Fruit fly (Drosophila melanogaster) whole organism, prepupa: Measurements from ENCODE around the gene mnb.

Experiments
- Blimp-1 ChIP-seq: fragments of 200-800 bp; sonication (Bioruptor generic); optimal IDR thresholded peaks from 3 replicates; lab custom pipeline; 2017; ENCODE audit warnings: missing biosample characterization, missing genetic modification characterization, mild to moderate bottlenecking, moderate library complexity, missing genetic modification reagents
- CG10631 ChIP-seq: fragments of 200-800 bp; sonication (Bioruptor generic); optimal IDR thresholded peaks from 2 replicates; lab custom pipeline; 2016; ENCODE audit warnings: missing biosample characterization, missing genetic modification characterization
- CG11294 ChIP-seq: fragments of 200-800 bp; sonication (Bioruptor generic); IDR thresholded peaks from 2 replicates; pipeline ENCODE4 v1.3.6; 2022; ENCODE audit warnings: missing biosample characterization, missing genetic modification characterization
- CG11762 ChIP-seq: fragments of 200-800 bp; sonication (Bioruptor generic); optimal IDR thresholded peaks from 3 replicates; lab custom pipeline; 2016; ENCODE audit warnings: missing biosample characterization, missing genetic modification characterization; ENCODE audit not compliant: insufficient read depth
- CG15336 ChIP-seq: fragments of 200-800 bp; sonication (Bioruptor generic); IDR thresholded peaks from 2 replicates; pipeline ENCODE4 v1.3.6; 2022; ENCODE audit warnings: missing biosample characterization, missing genetic modification characterization
- CG1621 ChIP-seq: fragments of 200-800 bp; sonication (Bioruptor generic); optimal IDR thresholded peaks from 3 replicates; lab custom pipeline; 2018; ENCODE audit warnings: missing biosample characterization, mild to moderate bottlenecking, missing genetic modification characterization
- CG16779 ChIP-seq: fragments of 200-800 bp; sonication (Bioruptor generic); optimal IDR thresholded peaks from 3 replicates; lab custom pipeline; 2017; ENCODE audit warnings: missing biosample characterization, mild to moderate bottlenecking, missing genetic modification characterization
- CG3032 ChIP-seq: fragments of 200-800 bp; optimal IDR thresholded peaks from 2 replicates; lab custom pipeline; 2019; ENCODE audit warnings: missing biosample characterization, mild to moderate bottlenecking, missing genetic modification characterization, moderate library complexity
- CG31627 ChIP-seq: fragments of 200-800 bp; sonication (Bioruptor generic); optimal IDR thresholded peaks from 3 replicates; lab custom pipeline; 2016; ENCODE audit warnings: missing biosample characterization, missing genetic modification characterization
- CG34406 ChIP-seq: fragments of 200-800 bp; sonication (Bioruptor generic); optimal IDR thresholded peaks from 3 replicates; lab custom pipeline; 2016; ENCODE audit warnings: missing biosample characterization, missing genetic modification characterization
- CG3919 ChIP-seq: fragments of 200-800 bp; sonication (Bioruptor generic); optimal IDR thresholded peaks from 3 replicates; lab custom pipeline; 2016; ENCODE audit warnings: missing biosample characterization, missing genetic modification characterization
- CG4318 ChIP-seq: fragments of 200-800 bp; sonication (Bioruptor generic); optimal IDR thresholded peaks from 3 replicates; lab custom pipeline; 2017; ENCODE audit warnings: missing biosample characterization, mild to moderate bottlenecking, missing genetic modification characterization
- CG6163 ChIP-seq: fragments of 200-800 bp; sonication (Bioruptor generic); IDR thresholded peaks from 3 replicates; pipeline ENCODE4 v1.3.6; 2022; ENCODE audit warnings: missing biosample characterization, missing genetic modification characterization
- CG6276 ChIP-seq: fragments of 200-800 bp; sonication (Bioruptor generic); optimal IDR thresholded peaks from 2 replicates; lab custom pipeline; 2017; ENCODE audit warnings: missing biosample characterization, mild to moderate bottlenecking, missing genetic modification characterization
- CG6808 ChIP-seq: fragments of 200-800 bp; sonication (Bioruptor generic); optimal IDR thresholded peaks from 3 replicates; lab custom pipeline; 2017; ENCODE audit warnings: missing biosample characterization, missing genetic modification characterization, mild to moderate bottlenecking, moderate library complexity, missing genetic modification reagents
- CG6854 ChIP-seq: fragments of 200-800 bp; sonication (Bioruptor generic); optimal IDR thresholded peaks from 2 replicates; lab custom pipeline; 2017; ENCODE audit warnings: missing biosample characterization, mild to moderate bottlenecking, missing genetic modification characterization
- CG8319 ChIP-seq: fragments of 200-800 bp; sonication (Bioruptor generic); optimal IDR thresholded peaks from 3 replicates; lab custom pipeline; 2016; ENCODE audit warnings: missing biosample characterization, missing genetic modification characterization
- CG8632 ChIP-seq: fragments of 200-800 bp; sonication (Bioruptor generic); optimal IDR thresholded peaks from 3 replicates; lab custom pipeline; 2016; ENCODE audit warnings: missing biosample characterization, missing genetic modification characterization
- CG9139 ChIP-seq: fragments of 200-800 bp; sonication (Bioruptor generic); optimal IDR thresholded peaks from 3 replicates; lab custom pipeline; 2017; ENCODE audit warnings: missing biosample characterization, mild to moderate bottlenecking, missing genetic modification characterization
- Eip75B ChIP-seq: fragments of 200-800 bp; sonication (Bioruptor generic); optimal IDR thresholded peaks from 3 replicates; lab custom pipeline; 2016; ENCODE audit warnings: missing biosample characterization, missing genetic modification characterization
- Eip78C ChIP-seq: fragments of 200-800 bp; sonication (Bioruptor generic); peaks from one replicate; lab custom pipeline; 2016; ENCODE audit warnings: missing biosample characterization, missing genetic modification characterization
- Eip93F ChIP-seq: fragments of 200-800 bp; sonication (Bioruptor generic); optimal IDR thresholded peaks from 2 replicates; lab custom pipeline; 2016; ENCODE audit warnings: missing biosample characterization, mild to moderate bottlenecking, missing genetic modification characterization
- Ets21C ChIP-seq: fragments of 200-800 bp; sonication (Bioruptor generic); optimal IDR thresholded peaks from 3 replicates; lab custom pipeline; 2016; ENCODE audit warnings: missing biosample characterization, missing genetic modification characterization
- Ets96B ChIP-seq: fragments of 200-800 bp; optimal IDR thresholded peaks from 2 replicates; lab custom pipeline; 2019; ENCODE audit warnings: missing biosample characterization, mild to moderate bottlenecking, missing genetic modification characterization, moderate library complexity
- Gug ChIP-seq: fragments of 200-800 bp; sonication (Bioruptor generic); IDR thresholded peaks from 2 replicates; pipeline ENCODE4 v1.3.6; 2022; ENCODE audit warnings: missing biosample characterization, missing genetic modification characterization
- Hr38 ChIP-seq: sonication (Bioruptor generic); optimal IDR thresholded peaks from 2 replicates; lab custom pipeline; 2016; ENCODE audit warnings: missing biosample characterization, missing genetic modification characterization
- Hr39 ChIP-seq: fragments of 200-800 bp; sonication (Bioruptor generic); optimal IDR thresholded peaks from 2 replicates; lab custom pipeline; 2016; ENCODE audit warnings: missing biosample characterization, missing genetic modification characterization
- Lpt ChIP-seq: fragments of 200-800 bp; sonication (Bioruptor generic); optimal IDR thresholded peaks from 3 replicates; lab custom pipeline; 2016; ENCODE audit warnings: missing biosample characterization, missing genetic modification characterization
- Met ChIP-seq: fragments of 200-800 bp; sonication (Bioruptor generic); optimal IDR thresholded peaks from 3 replicates; lab custom pipeline; 2016; ENCODE audit warnings: missing biosample characterization, missing genetic modification characterization
- OdsH ChIP-seq: fragments of 200-800 bp; sonication (Bioruptor generic); optimal IDR thresholded peaks from 3 replicates; lab custom pipeline; 2016; ENCODE audit warnings: missing biosample characterization, missing genetic modification characterization
- Sox102F ChIP-seq: fragments of 200-800 bp; sonication (Bioruptor generic); optimal IDR thresholded peaks from 2 replicates; lab custom pipeline; 2016; ENCODE audit warnings: missing biosample characterization, mild to moderate bottlenecking, missing genetic modification characterization
- achi ChIP-seq: fragments of 200-800 bp; sonication (Bioruptor generic); optimal IDR thresholded peaks from 3 replicates; lab custom pipeline; 2016; ENCODE audit warnings: missing biosample characterization, missing genetic modification characterization
- cyc ChIP-seq: fragments of 200-800 bp; sonication (Bioruptor generic); optimal IDR thresholded peaks from 3 replicates; lab custom pipeline; 2016; ENCODE audit warnings: missing biosample characterization, missing genetic modification characterization
- dac ChIP-seq: fragments of 200-800 bp; sonication (Bioruptor generic); optimal IDR thresholded peaks from 2 replicates; lab custom pipeline; 2017; ENCODE audit warnings: missing biosample characterization, mild to moderate bottlenecking, missing genetic modification characterization
- dsx ChIP-seq: fragments of 200-800 bp; optimal IDR thresholded peaks from 3 replicates; lab custom pipeline; 2019; ENCODE audit warnings: missing biosample characterization, mild to moderate bottlenecking, missing genetic modification characterization, moderate library complexity; ENCODE audit not compliant: poor library complexity, severe bottlenecking
- eg ChIP-seq: fragments of 200-800 bp; sonication (Bioruptor generic); IDR thresholded peaks from 3 replicates; pipeline ENCODE4 v1.3.6; 2022; ENCODE audit warnings: missing biosample characterization, missing genetic modification characterization
- esn ChIP-seq: fragments of 200-800 bp; sonication (Bioruptor generic); optimal IDR thresholded peaks from 2 replicates; lab custom pipeline; 2016; ENCODE audit warnings: missing biosample characterization, mild to moderate bottlenecking, missing genetic modification characterization, moderate library complexity
- fd85E ChIP-seq: fragments of 200-800 bp; sonication (Bioruptor generic); optimal IDR thresholded peaks from 3 replicates; lab custom pipeline; 2016; ENCODE audit warnings: missing biosample characterization, missing genetic modification characterization
- fkh ChIP-seq: fragments of 200-800 bp; sonication (Bioruptor generic); optimal IDR thresholded peaks from 3 replicates; lab custom pipeline; 2017; ENCODE audit warnings: missing biosample characterization, mild to moderate bottlenecking, missing genetic modification characterization, moderate library complexity
- lz ChIP-seq: fragments of 200-800 bp; sonication (Bioruptor generic); optimal IDR thresholded peaks from 3 replicates; lab custom pipeline; 2016; ENCODE audit warnings: missing biosample characterization, missing genetic modification characterization
- net ChIP-seq: fragments of 200-800 bp; sonication (Bioruptor generic); optimal IDR thresholded peaks from 3 replicates; lab custom pipeline; 2016; ENCODE audit warnings: missing biosample characterization, missing genetic modification characterization
- pdm3 ChIP-seq: fragments of 200-800 bp; sonication (Bioruptor generic); optimal IDR thresholded peaks from 3 replicates; lab custom pipeline; 2016; ENCODE audit warnings: missing biosample characterization, missing genetic modification characterization
- spab ChIP-seq: fragments of 200-800 bp; sonication (Bioruptor generic); optimal IDR thresholded peaks from 2 replicates; lab custom pipeline; 2017; ENCODE audit warnings: missing biosample characterization, mild to moderate bottlenecking, missing genetic modification characterization, missing genetic modification reagents
- svp ChIP-seq: fragments of 200-800 bp; sonication (Bioruptor generic); peaks from one replicate; lab custom pipeline; 2016; ENCODE audit warnings: missing biosample characterization, missing genetic modification characterization
- vri ChIP-seq: fragments of 200-800 bp; sonication (Bioruptor generic); optimal IDR thresholded peaks from 3 replicates; lab custom pipeline; 2016; ENCODE audit warnings: missing biosample characterization, mild to moderate bottlenecking, missing genetic modification characterization

Gene mnb

dm6 chrX:17914508-17914907 is 27.5 kb upstream of the mnb start (continued):
- no peak for TF ChIP-seq CG6854 (GFP tag; lab: Kevin White, UChicago)
- no peak for TF ChIP-seq CG11762 (GFP tag; lab: Kevin White, UChicago)
- TF ChIP-seq CG4318, result peak; percentile 40
- TF ChIP-seq CG1621 (tag; lab: Kevin White, UChicago), result no peak
- TF ChIP-seq CG3919 (GFP tag; lab: Kevin White, UChicago), result peak; percentile 39
- no peak for TF ChIP-seq lz (GFP tag; lab: Kevin White, UChicago)
- TF ChIP-seq CG6163 (GFP tag; lab: Robert Waterston, UW), result peak; percentile 47; the same call in 1 of the 3 replicates
- no peak for TF ChIP-seq Blimp-1 (GFP tag; lab: Kevin White, UChicago)
- no peak for TF ChIP-seq fkh (GFP tag; lab: Kevin White, UChicago)
- TF ChIP-seq Met (GFP tag; lab: Kevin White, UChicago), result peak; percentile 45
- no peak for TF ChIP-seq Ets21C (GFP tag; lab: Kevin White, UChicago)
- 0 out of 2 replicates have a peak, but pooled peaks have one; percentile 18 for TF ChIP-seq Gug (GFP tag; lab: Robert Waterston, UW)
- TF ChIP-seq CG10631, result peak; percentile 23
- TF ChIP-seq CG31627 (GFP tag; lab: Kevin White, UChicago), result peak; percentile 2
- no peak for TF ChIP-seq spab (GFP tag; lab: Kevin White, UChicago)
- no peak for TF ChIP-seq CG8319

dm6 chrX:17912514-17912913 is 25.5 kb upstream of the mnb start:
- TF ChIP-seq Eip78C (GFP tag; lab: Kevin White, UChicago) (peak; percentile 48), eg (GFP tag; lab: Robert Waterston, UW) (peak; percentile 26; the same call in 1 of the 3 replicates), esn (GFP tag; lab: Kevin White, UChicago) (no peak)

dm6 chrX:17910941-17911703 is 24.1 kb upstream of the mnb start, which contains the start of gene CG6847:
CG6847 (plus strand) TSS chrX:17911462.
- TF ChIP-seq Lpt (GFP tag; lab: Kevin White, UChicago) (peak; percentile 65), dac (GFP tag; lab: Kevin White, UChicago) (peak; percentile 35), CG6276 (GFP tag; lab: Kevin White, UChicago) (peak; percentile 80), CG8319 (peak; percentile 21), cyc (peak; percentile 58), OdsH (GFP tag; lab: Kevin White, UChicago) (peak; percentile 86), vri (GFP tag; lab: Kevin White, UChicago) (peak; percentile 23), CG9139 (peak; percentile 32), dsx (peak; percentile 65), Met (GFP tag; lab: Kevin White, UChicago) (peak; percentile 66), CG6808 (peak; percentile 52), Sox102F (GFP tag; lab: Kevin White, UChicago) (peak; percentile 66), pdm3 (GFP tag; lab: Kevin White, UChicago) (peak; percentile 62), CG6854 (GFP tag; lab: Kevin White, UChicago) (no peak), CG6163 (GFP tag; lab: Robert Waterston, UW) (peak; percentile 61; the same call in 2 of the 3 replicates), CG11294 (GFP tag; lab: Robert Waterston, UW) (peak; percentile 19; the same call in 1 of the 2 replicates), Gug (GFP tag; lab: Robert Waterston, UW) (peak; percentile 59), svp (peak; percentile 92), Eip78C (GFP tag; lab: Kevin White, UChicago) (peak; percentile 92), Eip75B (GFP tag; lab: Kevin White, UChicago) (peak; percentile 72), CG3032 (peak; percentile 58), fd85E (GFP tag; lab: Kevin White, UChicago) (no peak), net (GFP tag; lab: Kevin White, UChicago) (peak; percentile 78), Eip93F (no peak), CG16779 (tag; lab: Kevin White, UChicago) (peak; percentile 45), fkh (GFP tag; lab: Kevin White, UChicago) (peak; percentile 4), CG4318 (peak; percentile 90), Hr38 (no peak), achi (GFP tag; lab: Kevin White, UChicago) (peak; percentile 85), CG15336 (GFP tag; lab: Robert Waterston, UW) (peak; percentile 52), Ets96B (tag; lab: Kevin White, UChicago) (peak; percentile 36), spab (GFP tag; lab: Kevin White, UChicago) (peak; percentile 54), CG8632 (GFP tag; lab: Kevin White, UChicago) (peak; percentile 88), esn (GFP tag; lab: Kevin White, UChicago) (peak; percentile 82), Hr39 (GFP tag; lab: Kevin White, UChicago) (peak; percentile 45), CG34406 (GFP tag; lab: Kevin White, UChicago) (peak; percentile 84)
